Fruit fly (Drosophila melanogaster): ENCODE measurements around the gene Vps45.

Gene Vps45

DNA sequence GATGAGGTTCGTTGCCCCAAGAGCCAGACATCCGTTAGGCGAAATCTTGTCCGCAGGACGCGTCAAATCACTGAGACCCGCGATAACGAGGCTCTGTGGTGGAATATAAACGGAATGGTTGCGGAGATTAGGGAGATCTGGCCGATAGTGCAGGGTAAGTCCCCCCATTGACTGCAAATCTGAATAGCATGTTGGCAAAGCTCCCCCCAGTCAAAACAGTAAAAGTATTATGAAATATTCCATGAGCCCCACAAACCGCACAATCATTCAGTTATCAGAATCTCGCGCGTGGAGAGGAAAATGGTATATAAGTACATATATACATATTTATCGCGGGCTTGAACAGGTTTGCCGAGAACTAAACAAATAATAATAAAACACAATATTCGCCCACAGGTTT is 6.9 kb downstream of the Vps45 start:
- no peak for TF ChIP-seq Smox (GFP tag; optimal IDR thresholded peaks at IDR 0.05)
- peak; percentile 80 for TF ChIP-seq vri (GFP tag; optimal IDR thresholded peaks at IDR 0.05)
- TF ChIP-seq ss (GFP tag; optimal IDR thresholded peaks at IDR 0.05), result no peak
- no peak for TF ChIP-seq fd59A (GFP tag; optimal IDR thresholded peaks at IDR 0.05)
- no peak for TF ChIP-seq achi (GFP tag; optimal IDR thresholded peaks at IDR 0.05)
- no peak for TF ChIP-seq CG6854 (GFP tag; optimal IDR thresholded peaks at IDR 0.05)
- TF ChIP-seq CG3919 (GFP tag; optimal IDR thresholded peaks at IDR 0.05), result no peak
- no peak for TF ChIP-seq CG3032 (tag; optimal IDR thresholded peaks at IDR 0.05)

DNA sequence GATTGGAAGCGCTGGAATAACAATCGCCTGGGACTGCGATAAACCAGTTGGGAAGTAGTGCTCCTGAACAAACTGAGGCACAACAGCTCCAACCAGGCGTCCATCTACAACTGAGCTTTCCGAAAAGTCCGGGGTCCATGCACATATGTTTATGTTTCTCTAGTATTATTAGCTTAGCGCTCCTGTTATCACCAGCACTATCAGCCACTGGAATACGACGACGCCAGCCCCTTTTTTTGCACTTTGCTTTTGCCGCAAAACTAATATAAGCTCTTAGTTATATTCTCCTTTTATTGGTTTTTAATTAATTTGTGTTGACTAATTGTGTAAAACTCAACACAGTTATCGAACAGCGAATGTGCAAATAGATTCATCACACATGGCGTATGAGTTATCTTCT is 7.8 kb downstream of the Vps45 start, which contains the start of gene CG9396:
Gene CG9396 (minus strand): TSS at position 101 of the 400 bp plus-strand sequence.
- TF ChIP-seq CG7368 (GFP tag; optimal IDR thresholded peaks at IDR 0.05), result no peak
- TF ChIP-seq topi (GFP tag; optimal IDR thresholded peaks at IDR 0.05), result no peak
- no peak for TF ChIP-seq CG6276 (GFP tag; optimal IDR thresholded peaks at IDR 0.05)
- no peak for TF ChIP-seq fd85E (GFP tag; optimal IDR thresholded peaks at IDR 0.05)
- TF ChIP-seq Sox102F (GFP tag; optimal IDR thresholded peaks at IDR 0.05), result no peak
- TF ChIP-seq Lpt (GFP tag; optimal IDR thresholded peaks at IDR 0.05), result no peak
- TF ChIP-seq Gug (GFP tag; IDR thresholded peaks at IDR 0.05), result no peak
- TF ChIP-seq CG8119 (GFP tag; IDR thresholded peaks at IDR 0.05), result no peak
- TF ChIP-seq Eip93F (GFP tag; optimal IDR thresholded peaks at IDR 0.05), result no peak
- TF ChIP-seq svp (GFP tag), result no peak
- TF ChIP-seq CG3919 (GFP tag; optimal IDR thresholded peaks at IDR 0.05), result no peak
- no peak for TF ChIP-seq CG4318 (GFP tag; optimal IDR thresholded peaks at IDR 0.05)
- no peak for TF ChIP-seq Met (GFP tag; optimal IDR thresholded peaks at IDR 0.05)
- TF ChIP-seq CG11902 (GFP tag; optimal IDR thresholded peaks at IDR 0.05), result no peak
- no peak for TF ChIP-seq ss (GFP tag; optimal IDR thresholded peaks at IDR 0.05)
- TF ChIP-seq CG8632 (GFP tag; optimal IDR thresholded peaks at IDR 0.05), result no peak

DNA sequence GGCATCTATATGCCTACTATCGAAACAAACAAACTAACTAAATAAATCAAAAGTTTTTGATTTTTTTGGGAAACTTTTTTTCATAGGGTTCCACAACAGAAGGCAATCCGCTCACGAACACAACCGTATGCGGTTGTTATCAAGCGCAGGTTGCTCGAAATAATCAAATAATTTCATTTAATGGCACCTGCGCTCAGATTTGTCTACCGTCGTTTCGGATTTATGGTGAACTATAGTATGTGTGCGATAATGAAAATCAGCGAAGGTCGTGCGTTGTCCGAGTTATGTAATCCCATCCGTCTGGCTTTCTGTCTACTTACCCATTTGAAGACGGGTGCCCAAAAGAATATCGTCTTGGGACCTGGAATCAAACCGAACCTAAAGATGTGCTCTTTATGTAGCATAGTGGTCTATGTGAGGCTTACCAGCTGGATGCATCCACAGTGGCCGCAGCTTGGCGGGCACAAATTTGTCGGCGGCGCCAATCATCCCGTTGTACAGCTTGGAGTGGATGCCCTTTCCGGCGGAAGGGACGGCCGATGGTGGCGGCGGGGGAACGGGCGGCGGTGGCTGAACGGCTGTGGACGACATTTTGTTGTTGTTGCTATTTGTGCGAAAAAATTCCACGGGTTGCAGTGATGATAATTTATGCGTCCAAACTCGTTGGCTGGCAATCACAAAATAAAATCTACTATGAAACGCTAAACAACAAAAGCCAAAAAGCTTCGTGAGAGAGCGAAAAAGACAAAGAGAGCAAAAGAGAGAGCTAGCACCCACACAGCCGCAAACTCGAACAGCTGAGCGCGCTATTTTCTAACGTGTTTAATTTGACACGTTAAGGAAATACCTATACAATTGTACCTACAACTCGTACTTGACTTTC is 9.4 kb downstream of the Vps45 start:
- TF ChIP-seq esn (GFP tag; optimal IDR thresholded peaks at IDR 0.05) (no peak), Lpt (GFP tag; optimal IDR thresholded peaks at IDR 0.05) (no peak), Met (GFP tag; optimal IDR thresholded peaks at IDR 0.05) (no peak), Gug (GFP tag; IDR thresholded peaks at IDR 0.05) (no peak), CG11902 (GFP tag; optimal IDR thresholded peaks at IDR 0.05) (no peak), CG6808 (GFP tag; optimal IDR thresholded peaks at IDR 0.05) (no peak), Hr38 (GFP tag; optimal IDR thresholded peaks at IDR 0.05) (no peak), pdm3 (GFP tag; optimal IDR thresholded peaks at IDR 0.05) (no peak), net (GFP tag; optimal IDR thresholded peaks at IDR 0.05) (no peak), CG11294 (GFP tag; IDR thresholded peaks at IDR 0.05) (no peak), salr (GFP tag; optimal IDR thresholded peaks at IDR 0.05) (no peak), CG1621 (tag; optimal IDR thresholded peaks at IDR 0.05) (peak; percentile 11), acj6 (GFP tag; optimal IDR thresholded peaks at IDR 0.05) (no peak), CG34406 (GFP tag; optimal IDR thresholded peaks at IDR 0.05) (no peak), achi (GFP tag; optimal IDR thresholded peaks at IDR 0.05) (no peak), vri (GFP tag; optimal IDR thresholded peaks at IDR 0.05) (peak; percentile 61), CG6276 (GFP tag; optimal IDR thresholded peaks at IDR 0.05) (no peak), Hr39 (GFP tag; optimal IDR thresholded peaks at IDR 0.05) (no peak), CG8119 (GFP tag; IDR thresholded peaks at IDR 0.05) (no peak), ss (GFP tag; optimal IDR thresholded peaks at IDR 0.05) (no peak), eg (GFP tag; IDR thresholded peaks at IDR 0.05) (0 out of 3 replicates have a peak, but pooled peaks have one; percentile 23)

Measured in whole organism, prepupa.